Fruit fly (Drosophila melanogaster): Measurements from ENCODE around the gene CG9356.

The CG9356 gene

dm6 chr3R:9434543-9435407 is 30.7 kb upstream of the CG9356 start (continued):
- TF ChIP-seq Stat92E (GFP tag; optimal IDR thresholded peaks at IDR 0.05) = no peak

DNA sequence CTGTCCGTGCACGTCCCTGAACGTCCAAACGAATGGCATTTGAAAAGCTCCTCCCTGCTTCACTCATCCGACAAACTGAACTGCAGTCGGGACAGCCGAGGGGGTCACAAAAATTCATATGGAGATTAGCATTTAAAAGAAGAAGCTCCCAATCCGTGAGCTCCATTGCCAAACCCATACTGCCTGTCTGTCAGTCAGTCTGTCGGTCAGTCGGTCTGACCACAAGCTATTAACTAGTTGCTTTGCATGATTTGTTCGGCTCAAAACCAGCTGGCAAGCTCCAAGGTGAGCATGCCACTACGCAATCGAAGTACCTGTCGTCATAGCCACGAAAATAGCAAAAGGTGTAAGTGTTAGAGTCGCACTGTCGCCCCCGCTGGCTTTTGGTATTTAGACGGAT is 29.7 kb upstream of the CG9356 start:
- TF ChIP-seq chm (GFP tag; IDR thresholded peaks at IDR 0.05) = 0 out of 2 replicates have a peak, but pooled peaks have one; percentile 27
- no peak for TF ChIP-seq HLH4C (GFP tag; IDR thresholded peaks at IDR 0.05; ENCODE audit: partially characterized antibody)
- no peak for TF ChIP-seq CG15269 (tag; optimal IDR thresholded peaks at IDR 0.05)
- TF ChIP-seq Oaz (GFP tag; IDR thresholded peaks at IDR 0.05) = no peak
- no peak for TF ChIP-seq Mrtf (GFP tag; IDR thresholded peaks at IDR 0.05)
- no peak for TF ChIP-seq Nf-YA (GFP tag; IDR thresholded peaks at IDR 0.05)
- TF ChIP-seq CG12769 (tag; optimal IDR thresholded peaks at IDR 0.05) = peak; percentile 34
- TF ChIP-seq CG8290 (GFP tag; optimal IDR thresholded peaks at IDR 0.05) = no peak
- no peak for TF ChIP-seq CG8290 (tag; optimal IDR thresholded peaks at IDR 0.05)
- TF ChIP-seq CG31388 (GFP tag; optimal IDR thresholded peaks at IDR 0.05) = no peak
- TF ChIP-seq CG13424 (tag; optimal IDR thresholded peaks at IDR 0.05) = no peak
- peak; percentile 26 for TF ChIP-seq Ets65A (GFP tag)
- TF ChIP-seq Nf-YC (tag; optimal IDR thresholded peaks at IDR 0.05) = no peak
- no peak for TF ChIP-seq tap (tag; optimal IDR thresholded peaks at IDR 0.05)
- TF ChIP-seq ERR (GFP tag; optimal IDR thresholded peaks at IDR 0.05) = no peak
- no peak for TF ChIP-seq CG9437 (GFP tag; optimal IDR thresholded peaks at IDR 0.05)
- TF ChIP-seq kah (GFP tag; optimal IDR thresholded peaks at IDR 0.05) = no peak
- no peak for TF ChIP-seq pan (optimal IDR thresholded peaks at IDR 0.05)
- no peak for TF ChIP-seq pan (GFP tag; optimal IDR thresholded peaks at IDR 0.05 in 1 of 2, IDR thresholded peaks at IDR 0.05 in 1 of 2)
- 0 out of 2 replicates have a peak, but pooled peaks have one; percentile 13 for TF ChIP-seq Rfx (GFP tag; IDR thresholded peaks at IDR 0.05)
- no peak for TF ChIP-seq CG2120 (GFP tag; optimal IDR thresholded peaks at IDR 0.05)
- TF ChIP-seq mld (GFP tag; IDR thresholded peaks at IDR 0.05; ENCODE audit: partially characterized antibody) = no peak
- TF ChIP-seq CG30403 (GFP tag; optimal IDR thresholded peaks at IDR 0.05) = no peak
- TF ChIP-seq vvl (GFP tag; IDR thresholded peaks at IDR 0.05) = peak; percentile 53
- TF ChIP-seq CG7556 (GFP tag; optimal IDR thresholded peaks at IDR 0.05) = no peak
- no peak for TF ChIP-seq CoRest (tag; optimal IDR thresholded peaks at IDR 0.05)
- TF ChIP-seq odd (GFP tag; optimal IDR thresholded peaks at IDR 0.05) = no peak
- no peak for TF ChIP-seq amos (GFP tag; IDR thresholded peaks at IDR 0.05; ENCODE audit: partially characterized antibody)
- no peak for TF ChIP-seq cad (GFP tag; optimal IDR thresholded peaks at IDR 0.05)
- TF ChIP-seq CG8944 (GFP tag; optimal IDR thresholded peaks at IDR 0.05) = no peak
- peak; percentile 59 for TF ChIP-seq ftz-f1 (GFP tag; optimal IDR thresholded peaks at IDR 0.05)
- TF ChIP-seq CG6765 (GFP tag; optimal IDR thresholded peaks at IDR 0.05) = no peak
- peak; percentile 84; the same call in 3 of the 4 replicates for TF ChIP-seq chinmo (GFP tag; IDR thresholded peaks at IDR 0.05; ENCODE audit: partially characterized antibody)
- no peak for TF ChIP-seq Antp (GFP tag; optimal IDR thresholded peaks at IDR 0.05)
- no peak for TF ChIP-seq so (GFP tag; IDR thresholded peaks at IDR 0.05)
- peak; percentile 58 for TF ChIP-seq Med (GFP tag)

dm6 chr3R:9433270-9433669 is 29.2 kb upstream of the CG9356 start:
- TF ChIP-seq dmrt99B (tag; optimal IDR thresholded peaks at IDR 0.05) (no peak), mirr (GFP tag; optimal IDR thresholded peaks at IDR 0.05) (peak; percentile 34), az2 (GFP tag; optimal IDR thresholded peaks at IDR 0.05) (no peak), ase (GFP tag; IDR thresholded peaks at IDR 0.05) (0 out of 3 replicates have a peak, but pooled peaks have one; percentile 16), E2f1 (GFP tag; IDR thresholded peaks at IDR 0.05) (no peak), lov (optimal IDR thresholded peaks at IDR 0.05) (no peak), lov (GFP tag; IDR thresholded peaks at IDR 0.05) (0 out of 3 replicates have a peak, but pooled peaks have one; percentile 11), Deaf1 (tag; optimal IDR thresholded peaks at IDR 0.05) (peak; percentile 53), CG15011 (GFP tag; optimal IDR thresholded peaks at IDR 0.05) (no peak), CG2889 (GFP tag; IDR thresholded peaks at IDR 0.05) (0 out of 3 replicates have a peak, but pooled peaks have one; percentile 12)

All from whole organism, embryonic.